Worm (Caenorhabditis elegans) whole organism, L1 larva: ENCODE measurements around the gene Y47D3A.13.

ENCODE experiments used
- C04F5.9 ChIP-seq: sonication (generic microtip); optimal IDR thresholded peaks from 2 replicates; lab custom pipeline; 2016; ENCODE audit warnings: missing genetic modification characterization, missing compliant biosample characterization
- F16B12.6 ChIP-seq: fragments of 150-350 bp; optimal IDR thresholded peaks from 2 replicates; lab custom pipeline; 2014; ENCODE audit warnings: missing biosample characterization, missing genetic modification characterization
- Y116A8C.19 ChIP-seq: sonication (generic microtip); optimal IDR thresholded peaks from 2 replicates; lab custom pipeline; 2016; ENCODE audit warnings: missing compliant biosample characterization, missing genetic modification characterization, borderline replicate concordance
- ama-1 ChIP-seq: fragments of 150-350 bp; optimal IDR thresholded peaks from 2 replicates; lab custom pipeline; 2014
- blmp-1 ChIP-seq: fragments of 150-350 bp; optimal IDR thresholded peaks from 2 replicates; lab custom pipeline; 2014; ENCODE audit warnings: missing biosample characterization, missing genetic modification characterization
- ceh-63 ChIP-seq: fragments of 200-800 bp; sonication (Bioruptor generic); optimal IDR thresholded peaks from 2 replicates; lab custom pipeline; 2018; ENCODE audit warnings: mild to moderate bottlenecking, missing genetic modification characterization, missing compliant biosample characterization
- ceh-8 ChIP-seq: fragments of 200-800 bp; sonication (Bioruptor generic); optimal IDR thresholded peaks from 2 replicates; lab custom pipeline; 2018; ENCODE audit warnings: mild to moderate bottlenecking, missing genetic modification characterization, moderate library complexity, missing compliant biosample characterization
- ceh-88 ChIP-seq: fragments of 200-800 bp; sonication (Bioruptor generic); IDR thresholded peaks from 2 replicates; pipeline ENCODE4 v1.3.6; 2022; ENCODE audit warnings: missing genetic modification characterization, missing compliant biosample characterization
- ces-1 ChIP-seq: fragments of 150-350 bp; optimal IDR thresholded peaks from 2 replicates; lab custom pipeline; 2014; ENCODE audit warnings: missing biosample characterization, missing genetic modification reagents, missing genetic modification characterization
- dpl-1 ChIP-seq, 3 experiments: fragments of 150-350 bp in 2 of 3; sonication (generic microtip) in 1 of 3; optimal IDR thresholded peaks; 2 replicates each; lab custom pipeline; 2014 to 2017; ENCODE audit warnings: missing biosample characterization in 3 of 3, missing genetic modification characterization in 3 of 3, missing genetic modification reagents in 3 of 3
- efl-1 ChIP-seq, 4 experiments: fragments of 150-350 bp; optimal IDR thresholded peaks in 3 of 4; peaks in 1 of 4; 1 replicate in 1 of 4; 2 replicates in 3 of 4; lab custom pipeline; 2014; ENCODE audit warnings: missing biosample characterization in 2 of 4, missing genetic modification characterization in 2 of 4, missing genetic modification reagents in 2 of 4
- egl-13 ChIP-seq: sonication (generic microtip); optimal IDR thresholded peaks from 2 replicates; lab custom pipeline; 2016; ENCODE audit warnings: missing genotype, missing genetic modification reagents, missing genetic modification characterization, missing compliant biosample characterization
- elt-2 ChIP-seq: sonication (generic microtip); optimal IDR thresholded peaks from 2 replicates; lab custom pipeline; 2016; ENCODE audit warnings: missing genetic modification characterization, mild to moderate bottlenecking, inconsistent platforms, missing compliant biosample characterization, missing genetic modification reagents
- elt-3 ChIP-seq, 6 experiments: fragments of 150-350 bp in 1 of 6; sonication (generic microtip); optimal IDR thresholded peaks; 2 replicates each; lab custom pipeline; 2017 to 2018; ENCODE audit warnings: missing biosample characterization in 6 of 6, missing genetic modification characterization in 6 of 6, inconsistent platforms in 1 of 6
- fkh-4 ChIP-seq: sonication (generic microtip); optimal IDR thresholded peaks from 2 replicates; lab custom pipeline; 2016; ENCODE audit warnings: missing compliant biosample characterization, missing genetic modification characterization, borderline replicate concordance
- fos-1 ChIP-seq: fragments of 150-350 bp; optimal IDR thresholded peaks from 2 replicates; lab custom pipeline; 2014; ENCODE audit warnings: missing biosample characterization, missing genetic modification characterization
- grh-1 ChIP-seq: fragments of 200-800 bp; sonication (Bioruptor generic); IDR thresholded peaks from 2 replicates; pipeline ENCODE4 v1.3.6; 2022; ENCODE audit warnings: missing genetic modification reagents, missing genetic modification characterization, missing compliant biosample characterization
- hlh-4 ChIP-seq: sonication (generic microtip); optimal IDR thresholded peaks from 2 replicates; lab custom pipeline; 2016; ENCODE audit warnings: mild to moderate bottlenecking, missing genetic modification characterization, missing compliant biosample characterization
- isw-1 ChIP-seq: fragments of 200-800 bp; sonication (Bioruptor generic); IDR thresholded peaks from 2 replicates; pipeline ENCODE4 v1.3.6; 2022; ENCODE audit warnings: missing genetic modification characterization, missing compliant biosample characterization
- lin-14 ChIP-seq: fragments of 200-800 bp; sonication (Bioruptor generic); optimal IDR thresholded peaks from 2 replicates; lab custom pipeline; 2018; ENCODE audit warnings: mild to moderate bottlenecking, missing genetic modification characterization, moderate library complexity, missing compliant biosample characterization
- lin-15B ChIP-seq: fragments of 150-350 bp; sonication (generic microtip); optimal IDR thresholded peaks from 3 replicates; lab custom pipeline; 2014; ENCODE audit warnings: missing biosample characterization, missing genetic modification characterization
- lsy-2 ChIP-seq, 2 experiments: fragments of 150-350 bp; optimal IDR thresholded peaks; 2 replicates each; lab custom pipeline; 2014; ENCODE audit warnings: missing biosample characterization in 2 of 2, missing genetic modification characterization in 2 of 2
- mab-9 ChIP-seq: fragments of 200-800 bp; sonication (Bioruptor generic); IDR thresholded peaks from 2 replicates; pipeline ENCODE4 v1.3.6; 2022; ENCODE audit warnings: missing genetic modification reagents, missing genetic modification characterization, missing compliant biosample characterization
- mep-1 ChIP-seq: fragments of 150-350 bp; optimal IDR thresholded peaks from 2 replicates; lab custom pipeline; 2014; ENCODE audit warnings: missing biosample characterization, missing genetic modification characterization
- nhr-19 ChIP-seq: fragments of 200-800 bp; sonication (Bioruptor generic); conservative IDR thresholded peaks from 2 replicates; pipeline ENCODE4 v1.3.6; 2022; ENCODE audit warnings: missing genetic modification characterization, missing compliant biosample characterization
- nhr-20 ChIP-seq: sonication (generic microtip); optimal IDR thresholded peaks from 2 replicates; lab custom pipeline; 2016; ENCODE audit warnings: mild to moderate bottlenecking, missing genetic modification characterization, missing compliant biosample characterization
- nhr-71 ChIP-seq: sonication (generic microtip); optimal IDR thresholded peaks from 2 replicates; lab custom pipeline; 2016; ENCODE audit warnings: mild to moderate bottlenecking, missing genetic modification characterization, moderate library complexity, missing compliant biosample characterization
- nhr-77 ChIP-seq: fragments of 150-350 bp; optimal IDR thresholded peaks from 2 replicates; lab custom pipeline; 2014; ENCODE audit warnings: missing biosample characterization, missing genetic modification characterization
- nhr-84 ChIP-seq: sonication (generic microtip); optimal IDR thresholded peaks from 2 replicates; lab custom pipeline; 2017; ENCODE audit warnings: missing biosample characterization, missing genetic modification characterization
- nhr-85 ChIP-seq: sonication (generic microtip); peaks from one replicate; lab custom pipeline; 2016; ENCODE audit warnings: missing genetic modification characterization, inconsistent platforms, missing compliant biosample characterization
- nhr-90 ChIP-seq: sonication (generic microtip); optimal IDR thresholded peaks from 2 replicates; lab custom pipeline; 2016; ENCODE audit warnings: mild to moderate bottlenecking, missing genetic modification characterization, missing compliant biosample characterization; ENCODE audit not compliant: poor library complexity
- pag-3 ChIP-seq: sonication (generic microtip); optimal IDR thresholded peaks from 2 replicates; lab custom pipeline; 2017; ENCODE audit warnings: missing genetic modification characterization, mild to moderate bottlenecking, missing compliant biosample characterization, antibody characterized with exemption, borderline replicate concordance; ENCODE audit not compliant: insufficient read depth
- pax-3 ChIP-seq: fragments of 200-800 bp; sonication (Bioruptor generic); optimal IDR thresholded peaks from 2 replicates; lab custom pipeline; 2018; ENCODE audit warnings: mild to moderate bottlenecking, missing genetic modification characterization, moderate library complexity, missing compliant biosample characterization
- pqm-1 ChIP-seq: sonication (generic microtip); optimal IDR thresholded peaks from 3 replicates; lab custom pipeline; 2017; ENCODE audit warnings: missing biosample characterization, missing genetic modification characterization
- rnt-1 ChIP-seq: sonication (generic microtip); optimal IDR thresholded peaks from 2 replicates; lab custom pipeline; 2016; ENCODE audit warnings: mild to moderate bottlenecking, missing genetic modification characterization, moderate library complexity, missing compliant biosample characterization
- skn-1 ChIP-seq: fragments of 150-350 bp; optimal IDR thresholded peaks from 2 replicates; lab custom pipeline; 2014; ENCODE audit warnings: missing biosample characterization, missing genetic modification characterization
- snpc-4 ChIP-seq: fragments of 150-350 bp; optimal IDR thresholded peaks from 2 replicates; lab custom pipeline; 2014; ENCODE audit warnings: missing biosample characterization, missing genetic modification characterization
- snu-23 ChIP-seq: sonication (generic microtip); optimal IDR thresholded peaks from 2 replicates; lab custom pipeline; 2016; ENCODE audit warnings: missing genetic modification characterization, missing compliant biosample characterization
- sox-4 ChIP-seq: sonication (generic microtip); optimal IDR thresholded peaks from 2 replicates; lab custom pipeline; 2016; ENCODE audit warnings: missing genetic modification characterization, missing compliant biosample characterization
- sptf-1 ChIP-seq: fragments of 150-350 bp; optimal IDR thresholded peaks from 2 replicates; lab custom pipeline; 2014; ENCODE audit warnings: missing biosample characterization, missing genetic modification characterization
- swsn-7 ChIP-seq: sonication (generic microtip); optimal IDR thresholded peaks from 2 replicates; lab custom pipeline; 2016; ENCODE audit warnings: missing genetic modification characterization, missing compliant biosample characterization
- tbx-2 ChIP-seq: sonication (generic microtip); optimal IDR thresholded peaks from 2 replicates; lab custom pipeline; 2016; ENCODE audit warnings: missing genetic modification characterization, missing compliant biosample characterization
- tlp-1 ChIP-seq: fragments of 150-350 bp; optimal IDR thresholded peaks from 2 replicates; lab custom pipeline; 2014; ENCODE audit warnings: missing biosample characterization, missing genetic modification characterization
- unc-130 ChIP-seq: fragments of 150-350 bp; optimal IDR thresholded peaks from 2 replicates; lab custom pipeline; 2017; ENCODE audit warnings: missing biosample characterization, missing genetic modification characterization, inconsistent platforms
- unc-98 ChIP-seq: fragments of 200-800 bp; sonication (Bioruptor generic); IDR thresholded peaks from 2 replicates; pipeline ENCODE4 v1.3.6; 2022; ENCODE audit warnings: missing genetic modification characterization, missing compliant biosample characterization
- vab-15 ChIP-seq: sonication (generic microtip); optimal IDR thresholded peaks from 2 replicates; lab custom pipeline; 2017; ENCODE audit warnings: missing genotype, mild to moderate bottlenecking, missing genetic modification characterization, missing compliant biosample characterization
- xbp-1 ChIP-seq: sonication (generic microtip); optimal IDR thresholded peaks from 2 replicates; lab custom pipeline; 2016; ENCODE audit warnings: missing genetic modification characterization, missing compliant biosample characterization
- zip-4 ChIP-seq: fragments of 200-800 bp; sonication (Bioruptor generic); optimal IDR thresholded peaks from 2 replicates; lab custom pipeline; 2018; ENCODE audit warnings: mild to moderate bottlenecking, missing genetic modification characterization, moderate library complexity, missing compliant biosample characterization
- ztf-11 ChIP-seq, 2 experiments: sonication (generic microtip); optimal IDR thresholded peaks; 2 replicates each; lab custom pipeline; 2016 to 2017; ENCODE audit warnings: missing genetic modification characterization in 2 of 2, missing biosample characterization in 1 of 2, missing compliant biosample characterization in 1 of 2
- ztf-4 ChIP-seq: fragments of 150-350 bp; optimal IDR thresholded peaks from 2 replicates; lab custom pipeline; 2014; ENCODE audit warnings: missing biosample characterization, missing genetic modification characterization

Y47D3A.13 gene

ce11 chrIII:11262089-11262488, 38.2 kb upstream of the Y47D3A.13 start:
- TF ChIP-seq snu-23 (GFP tag; lab: Kevin White, UChicago) (peak; percentile 61), unc-98 (no peak), ztf-11 (tag; optimal IDR thresholded peaks at IDR 0.05; lab: Kevin White, UChicago) (no peak), mep-1 (tag; lab: Kevin White, UChicago) (peak; percentile 45), pag-3 (tag; lab: Kevin White, UChicago) (peak; percentile 45), nhr-71 (peak; percentile 14), tlp-1 (tag; lab: Kevin White, UChicago) (no peak), lsy-2 (tag; optimal IDR thresholded peaks at IDR 0.05; lab: Kevin White, UChicago) (peak in 1 of 2 experiments; percentile 38), nhr-85 (peak; percentile 95), ces-1 (GFP tag; lab: Kevin White, UChicago) (no peak), ceh-88 (GFP tag; lab: Robert Waterston, UW) (no peak), blmp-1 (peak; percentile 69), elt-3 (tag; optimal IDR thresholded peaks at IDR 0.05; lab: Kevin White, UChicago) (peak in 2 of 6 experiments; percentile 30 to 41), sox-4 (tag; lab: Kevin White, UChicago) (no peak), efl-1 (optimal IDR thresholded peaks at IDR 0.05; lab: Kevin White, UChicago) (no peak), efl-1 (GFP tag; optimal IDR thresholded peaks at IDR 0.05 in 1 of 2; lab: Kevin White, UChicago) (peak in 1 of 2 experiments; percentile 78), snpc-4 (no peak), Y116A8C.19 (tag; lab: Kevin White, UChicago) (no peak), grh-1 (GFP tag; lab: Robert Waterston, UW) (peak; percentile 75), rnt-1 (tag; lab: Kevin White, UChicago) (no peak), lin-14 (peak; percentile 71), F16B12.6 (tag; lab: Kevin White, UChicago) (no peak), nhr-20 (tag; lab: Kevin White, UChicago) (peak; percentile 85)

- TF ChIP-seq ceh-88 (GFP tag; lab: Robert Waterston, UW) (no peak), vab-15 (no peak), unc-130 (tag; lab: Kevin White, UChicago) (no peak), isw-1 (no peak), elt-3 (tag; optimal IDR thresholded peaks at IDR 0.05; lab: Kevin White, UChicago) (peak in 3 of 6 experiments; percentile 6 to 51 (median 50)), nhr-77 (tag; lab: Kevin White, UChicago) (no peak), skn-1 (tag; lab: Kevin White, UChicago) (no peak), zip-4 (GFP tag; lab: Kevin White, UChicago) (no peak), snu-23 (GFP tag; lab: Kevin White, UChicago) (peak; percentile 34), pax-3 (tag; lab: Kevin White, UChicago) (no peak), hlh-4 (tag; lab: Kevin White, UChicago) (no peak), nhr-85 (peak; percentile 97), sptf-1 (tag; lab: Kevin White, UChicago) (no peak), ceh-8 (GFP tag; lab: Kevin White, UChicago) (no peak), xbp-1 (tag; lab: Kevin White, UChicago) (no peak), nhr-90 (peak; percentile 3), lsy-2 (tag; optimal IDR thresholded peaks at IDR 0.05; lab: Kevin White, UChicago) (peak; percentile 18 to 38), unc-98 (no peak), nhr-19 (peak; percentile 23), dpl-1 (GFP tag; optimal IDR thresholded peaks at IDR 0.05; lab: Kevin White, UChicago) (no peak), swsn-7 (no peak), ztf-4 (no peak), nhr-84 (tag; lab: Kevin White, UChicago) (no peak), pqm-1 (tag; lab: Kevin White, UChicago) (no peak), lin-14 (peak; percentile 71), C04F5.9 (tag; lab: Kevin White, UChicago) (no peak), fos-1 (tag; lab: Kevin White, UChicago) (no peak), grh-1 (GFP tag; lab: Robert Waterston, UW) (peak; percentile 52; the same call in 1 of the 2 replicates), lin-15B (no peak), ama-1 (lab: Kevin White, UChicago) (no peak), blmp-1 (peak; percentile 80), F16B12.6 (tag; lab: Kevin White, UChicago) (no peak), ceh-63 (GFP tag; lab: Kevin White, UChicago) (no peak), fkh-4 (no peak), tbx-2 (tag; lab: Kevin White, UChicago) (peak; percentile 24), mab-9 (GFP tag; lab: Robert Waterston, UW) (no peak), egl-13 (tag; lab: Kevin White, UChicago) (no peak), elt-2 (tag; lab: Kevin White, UChicago) (no peak)
Measured at ce11 chrIII:11255072-11255471, 31.2 kb upstream of the Y47D3A.13 start.
